Worm (Caenorhabditis elegans): ENCODE results near the gene K10G4.10.
"Not testable (repeated sequence)": the region's sequence is repeated elsewhere in the genome, so short reads cannot be mapped to it uniquely, and the experiment has no call there.

Gene K10G4.10

ce11 chrV:17255028-17255427, 18.3 kb upstream of the K10G4.10 start, which contains the start of gene srh-116:
Gene srh-116 (minus strand): TSS chrV:17255128.
- TF ChIP-seq lsy-2 (tag; optimal IDR thresholded peaks at IDR 0.05); lin-13 (GFP tag; optimal IDR thresholded peaks at IDR 0.05); R02D3.7 (tag; optimal IDR thresholded peaks at IDR 0.05): not testable (repeated sequence)

DNA sequence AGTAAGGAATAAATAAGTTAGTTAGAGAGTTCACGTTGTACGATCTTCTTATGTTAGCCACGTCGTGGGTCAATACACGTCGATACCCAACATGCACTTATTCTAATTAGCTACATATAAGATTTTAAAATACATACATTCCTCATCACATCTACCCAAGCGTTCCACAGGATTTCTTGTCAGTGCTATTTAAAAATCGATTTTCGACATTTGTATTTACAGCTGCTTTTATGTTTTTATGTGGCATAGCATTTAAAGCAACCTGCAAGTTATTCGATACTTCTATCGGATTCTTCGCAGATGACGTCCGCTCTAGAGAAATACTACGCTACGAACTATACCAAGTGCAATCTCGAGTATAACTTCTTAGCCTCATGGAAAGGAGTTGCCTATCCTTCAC, 17.9 kb upstream of the K10G4.10 start, which contains the start of gene srh-115:
srh-115 (plus strand) TSS at position 301 of the 400 bp plus-strand sequence.
- TF ChIP-seq egl-27 (tag; optimal IDR thresholded peaks at IDR 0.05) (no peak), nhr-10 (tag; optimal IDR thresholded peaks at IDR 0.05) (no peak), unc-55 (GFP tag; optimal IDR thresholded peaks at IDR 0.05) (no peak), unc-62 (GFP tag; optimal IDR thresholded peaks at IDR 0.05) (no peak), nhr-77 (tag; optimal IDR thresholded peaks at IDR 0.05) (no peak), mab-5 (tag; optimal IDR thresholded peaks at IDR 0.05) (no peak), ceh-16 (tag; optimal IDR thresholded peaks at IDR 0.05) (no peak), ztf-11 (tag; optimal IDR thresholded peaks at IDR 0.05) (no peak), crh-2 (tag; optimal IDR thresholded peaks at IDR 0.05) (no peak), alr-1 (tag; optimal IDR thresholded peaks at IDR 0.05) (no peak)

ce11 chrV:17257637-17258036, 15.7 kb upstream of the K10G4.10 start:
- TF ChIP-seq alr-1 (tag; optimal IDR thresholded peaks at IDR 0.05) (no peak), nhr-237 (tag; optimal IDR thresholded peaks at IDR 0.05) (no peak), nhr-11 (tag; optimal IDR thresholded peaks at IDR 0.05) (no peak)

ce11 chrV:17258244-17258643, 15.1 kb upstream of the K10G4.10 start:
- TF ChIP-seq sma-9 (GFP tag; optimal IDR thresholded peaks at IDR 0.05) (peak; percentile 23), sma-9 (tag; optimal IDR thresholded peaks at IDR 0.05) (no peak), fos-1 (tag; optimal IDR thresholded peaks at IDR 0.05) (peak; percentile 72), unc-55 (GFP tag; optimal IDR thresholded peaks at IDR 0.05) (no peak), Y55F3AM.14 (GFP tag; optimal IDR thresholded peaks at IDR 0.05) (no peak), ZK546.5 (tag; optimal IDR thresholded peaks at IDR 0.05) (no peak), nhr-237 (tag; optimal IDR thresholded peaks at IDR 0.05) (no peak)

DNA sequence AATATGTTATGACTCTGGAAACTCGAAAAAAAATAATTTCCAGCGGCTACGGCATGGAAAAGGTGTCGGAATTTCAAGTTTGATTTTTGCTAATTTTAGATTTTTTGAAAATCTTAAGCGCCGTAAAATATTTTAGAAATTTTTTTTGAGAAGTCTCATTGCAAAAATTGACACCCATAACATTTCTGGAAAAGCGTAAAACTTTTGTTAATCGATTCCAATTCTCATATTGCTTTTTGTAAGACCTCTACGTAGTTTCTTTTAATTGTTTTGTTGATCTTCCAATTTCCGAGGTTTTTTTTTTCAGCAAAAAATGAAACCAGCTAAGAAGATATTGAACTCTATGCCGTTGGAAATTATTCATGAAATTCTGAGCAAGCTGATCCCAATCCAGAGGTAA, 14.5 kb upstream of the K10G4.10 start, which contains the start of gene fbxa-85:
fbxa-85 (plus strand) TSS at position 301 of the 400 bp plus-strand sequence.
- TF ChIP-seq elt-3 (tag; optimal IDR thresholded peaks at IDR 0.05) (no peak), mab-5 (tag; optimal IDR thresholded peaks at IDR 0.05) (no peak), skn-1 (tag; optimal IDR thresholded peaks at IDR 0.05) (no peak)

ce11 chrV:17261385-17261784, 12.0 kb upstream of the K10G4.10 start:
- TF ChIP-seq elt-3 (tag; optimal IDR thresholded peaks at IDR 0.05) (no peak), ztf-1 (GFP tag; conservative IDR thresholded peaks at IDR 0.05) (no peak), mbf-1 (tag; optimal IDR thresholded peaks at IDR 0.05) (no peak), ztf-11 (tag; optimal IDR thresholded peaks at IDR 0.05) (no peak), dmd-4 (tag; optimal IDR thresholded peaks at IDR 0.05) (no peak), Y55F3AM.14 (GFP tag; optimal IDR thresholded peaks at IDR 0.05) (no peak), nhr-21 (tag; optimal IDR thresholded peaks at IDR 0.05) (no peak), zag-1 (tag; optimal IDR thresholded peaks at IDR 0.05) (no peak), ceh-82 (tag; optimal IDR thresholded peaks at IDR 0.05) (no peak)

ce11 chrV:17264855-17265254, 8.5 kb upstream of the K10G4.10 start, which contains the start of gene K10G4.3:
Gene K10G4.3 (minus strand): TSS chrV:17264955.
- not testable (repeated sequence) for TF ChIP-seq Y55F3AM.14 (GFP tag; optimal IDR thresholded peaks at IDR 0.05); nhr-21 (tag; optimal IDR thresholded peaks at IDR 0.05); unc-62 (GFP tag; optimal IDR thresholded peaks at IDR 0.05)

DNA sequence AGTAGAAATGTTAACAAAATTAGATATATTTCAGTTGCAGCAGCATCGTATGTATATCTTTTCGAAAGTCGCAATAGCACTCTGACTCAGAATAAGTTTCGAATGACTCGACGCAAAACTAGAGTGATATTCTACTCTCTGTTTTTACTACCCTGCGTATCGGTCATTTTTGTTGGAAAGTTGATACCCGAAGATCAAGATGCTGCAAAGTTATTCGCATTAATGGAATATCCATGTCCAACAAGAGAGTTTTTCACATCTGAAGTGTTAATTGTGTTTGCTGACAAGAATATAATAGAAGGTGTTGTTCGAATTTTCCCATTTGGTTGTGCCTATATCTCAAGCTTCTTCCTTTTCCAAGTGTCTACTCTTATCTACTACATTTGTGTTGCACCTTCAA, 1.2 kb upstream of the K10G4.10 start:
- TF ChIP-seq skn-1 (tag; optimal IDR thresholded peaks at IDR 0.05) (no peak), lin-39 (tag; optimal IDR thresholded peaks at IDR 0.05) (no peak), nhr-10 (tag; optimal IDR thresholded peaks at IDR 0.05) (no peak), unc-55 (GFP tag; optimal IDR thresholded peaks at IDR 0.05) (no peak), elt-1 (tag; optimal IDR thresholded peaks at IDR 0.05) (no peak), R02D3.7 (tag; optimal IDR thresholded peaks at IDR 0.05) (no peak), lin-13 (GFP tag; optimal IDR thresholded peaks at IDR 0.05) (no peak)
